Fruit fly (Drosophila melanogaster) Kc167 (cell line): ENCODE measurements around the gene CG13003.

ENCODE experiments used
- Myc ChIP-seq: fragments of >200 bp; optimal IDR thresholded peaks from 2 replicates; lab custom pipeline; 2017; ENCODE audit warnings: missing external identifiers
- Sin3A ChIP-seq: fragments of >200 bp; optimal IDR thresholded peaks from 2 replicates; lab custom pipeline; 2018; ENCODE audit warnings: missing external identifiers
- h ChIP-seq: fragments of >200 bp; optimal IDR thresholded peaks from 3 replicates; lab custom pipeline; 2018; ENCODE audit warnings: missing external identifiers
- insv ChIP-seq: fragments of >200 bp; optimal IDR thresholded peaks from 3 replicates; lab custom pipeline; 2018; ENCODE audit warnings: missing external identifiers
- psq ChIP-seq: fragments of >200 bp; optimal IDR thresholded peaks from 2 replicates; lab custom pipeline; 2017; ENCODE audit warnings: missing external identifiers
- ttk ChIP-seq: sonication (Bioruptor generic); optimal IDR thresholded peaks from 2 replicates; lab custom pipeline; 2017; ENCODE audit warnings: missing external identifiers

The CG13003 gene

dm6 chrX:16839033-16839432, 37.3 kb downstream of the CG13003 start:
- TF ChIP-seq h (lab: Kevin White, UChicago): no peak

dm6 chrX:16837588-16838178, 38.7 kb downstream of the CG13003 start:
- TF ChIP-seq ttk (lab: Kevin White, UChicago): no peak
- no peak for TF ChIP-seq Myc (lab: Kevin White, UChicago)
- TF ChIP-seq psq (lab: Kevin White, UChicago): no peak
- TF ChIP-seq insv: no peak
- TF ChIP-seq h (lab: Kevin White, UChicago): no peak
- no peak for TF ChIP-seq Sin3A

dm6 chrX:16836805-16837333, 39.5 kb downstream of the CG13003 start:
- TF ChIP-seq psq (lab: Kevin White, UChicago) (no peak), ttk (lab: Kevin White, UChicago) (no peak), Sin3A (no peak), insv (no peak), Myc (lab: Kevin White, UChicago) (no peak), h (lab: Kevin White, UChicago) (no peak)

dm6 chrX:16836091-16836799, 40.1 kb downstream of the CG13003 start:
- TF ChIP-seq psq (lab: Kevin White, UChicago) (no peak), insv (no peak), ttk (lab: Kevin White, UChicago) (no peak), Myc (lab: Kevin White, UChicago) (no peak), h (lab: Kevin White, UChicago) (no peak), Sin3A (no peak)

- no peak for TF ChIP-seq insv
- TF ChIP-seq Myc (lab: Kevin White, UChicago): no peak
- no peak for TF ChIP-seq ttk (lab: Kevin White, UChicago)
- TF ChIP-seq h (lab: Kevin White, UChicago): no peak
- TF ChIP-seq psq (lab: Kevin White, UChicago): no peak
- TF ChIP-seq Sin3A: no peak
Observed at dm6 chrX:16835304-16835703, 41.0 kb downstream of the CG13003 start, which contains the start of the genes CG13004 and CG46306. Gene CG13004 (minus strand): TSS chrX:16835520. Gene CG46306 (minus strand): TSS chrX:16835520.

- TF ChIP-seq h (lab: Kevin White, UChicago) (no peak), insv (no peak), ttk (lab: Kevin White, UChicago) (no peak), Myc (lab: Kevin White, UChicago) (no peak), Sin3A (no peak)
Observed at dm6 chrX:16834259-16834658, 42.1 kb downstream of the CG13003 start.

- TF ChIP-seq psq (lab: Kevin White, UChicago) (no peak), h (lab: Kevin White, UChicago) (no peak), insv (no peak), Myc (lab: Kevin White, UChicago) (no peak), ttk (lab: Kevin White, UChicago) (no peak)
Observed at dm6 chrX:16833097-16833496, 43.2 kb downstream of the CG13003 start.

- TF ChIP-seq Myc (lab: Kevin White, UChicago): no peak
- TF ChIP-seq insv: no peak
- no peak for TF ChIP-seq Sin3A
Observed at dm6 chrX:16831848-16832247, 44.5 kb downstream of the CG13003 start.

- TF ChIP-seq Sin3A (no peak), Myc (lab: Kevin White, UChicago) (no peak), insv (no peak), psq (lab: Kevin White, UChicago) (no peak), h (lab: Kevin White, UChicago) (no peak), ttk (lab: Kevin White, UChicago) (no peak)
Observed at dm6 chrX:16830081-16830480, 46.3 kb downstream of the CG13003 start.

- TF ChIP-seq psq (lab: Kevin White, UChicago) (no peak), Myc (lab: Kevin White, UChicago) (no peak), ttk (lab: Kevin White, UChicago) (no peak), insv (no peak), h (lab: Kevin White, UChicago) (no peak), Sin3A (no peak)
Observed at dm6 chrX:16829439-16830028, 46.8 kb downstream of the CG13003 start.

dm6 chrX:16822080-16822479, 54.3 kb downstream of the CG13003 start:
- TF ChIP-seq Myc (lab: Kevin White, UChicago) (no peak), h (lab: Kevin White, UChicago) (no peak), insv (no peak), Sin3A (no peak), ttk (lab: Kevin White, UChicago) (no peak), psq (lab: Kevin White, UChicago) (no peak)

- no peak for TF ChIP-seq h (lab: Kevin White, UChicago)
- no peak for TF ChIP-seq insv
- TF ChIP-seq ttk (lab: Kevin White, UChicago): no peak
- no peak for TF ChIP-seq psq (lab: Kevin White, UChicago)
- no peak for TF ChIP-seq Myc (lab: Kevin White, UChicago)
- no peak for TF ChIP-seq Sin3A
Observed at dm6 chrX:16821216-16821615, 55.1 kb downstream of the CG13003 start.
